Fruit fly (Drosophila melanogaster) S2 (cell line): ENCODE data around the gene Clk.

Source experiments
- CG8478 ChIP-seq: fragments of >200 bp; optimal IDR thresholded peaks from 2 replicates; lab custom pipeline; 2018
- CTCF ChIP-seq, 2 experiments: fragments of >200 bp; optimal IDR thresholded peaks; 2 replicates each; lab custom pipeline; 2018

DNA sequence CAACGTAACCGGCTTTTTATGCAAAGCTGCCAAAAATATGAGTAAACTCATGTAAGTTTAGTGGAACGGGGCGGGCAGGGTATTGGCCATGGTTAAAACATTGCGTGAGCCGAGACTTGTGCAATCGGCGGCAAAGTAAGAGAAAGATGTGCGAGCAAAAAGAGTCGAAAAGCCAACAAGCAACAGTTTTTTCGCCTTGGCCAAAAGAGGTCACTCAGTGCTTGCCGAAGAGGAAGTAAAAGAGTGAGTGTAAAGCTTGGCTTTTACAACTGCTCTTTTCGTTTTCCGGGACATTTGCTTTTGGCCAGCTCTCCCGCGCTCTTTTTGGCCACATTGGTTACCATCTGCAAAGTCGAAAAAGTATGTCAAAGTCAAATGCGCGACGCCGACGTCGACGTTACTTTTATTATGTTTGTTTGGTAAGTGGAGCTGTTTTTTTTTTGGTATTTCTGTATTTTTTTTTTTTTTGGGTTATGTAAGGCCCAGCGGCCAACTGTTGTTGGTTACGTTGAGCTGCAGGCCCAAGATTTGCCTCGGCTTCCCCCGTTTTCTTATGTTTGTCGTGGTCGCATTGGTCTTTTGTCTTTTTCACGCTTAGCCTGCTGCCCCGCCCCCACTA lies 12.5 kb upstream of the Clk start:
- TF ChIP-seq CG8478 (no peak), CTCF (optimal IDR thresholded peaks at IDR 0.05; lab: Kevin White, UChicago) (no peak)
